Fruit fly (Drosophila melanogaster) whole organism, embryonic: Measurements from ENCODE around the gene CG14327.

ENCODE experiments used
- Adf1 ChIP-seq: fragments of 200-800 bp; sonication (Bioruptor generic); IDR thresholded peaks from 2 replicates; pipeline ENCODE4 v1.3.6; 2022; ENCODE audit warnings: missing biosample characterization, missing genetic modification characterization
- Awh ChIP-seq: fragments of 200-800 bp; sonication (Bioruptor generic); IDR thresholded peaks from 2 replicates; pipeline ENCODE4, ENCODE4 v1.3.6; 2022; ENCODE audit warnings: missing biosample characterization, missing genetic modification characterization
- CG1024 ChIP-seq: fragments of 200-800 bp; sonication (Bioruptor generic); IDR thresholded peaks from 2 replicates; pipeline ENCODE4 v1.3.6; 2022; ENCODE audit warnings: missing biosample characterization, missing genetic modification characterization
- CG11560 ChIP-seq: fragments of 200-800 bp; sonication (Bioruptor generic); IDR thresholded peaks from 3 replicates; pipeline ENCODE4 v1.3.6; 2022; ENCODE audit warnings: missing biosample characterization, missing genetic modification characterization
- CG12104 ChIP-seq: fragments of 200-800 bp; sonication (Bioruptor generic); optimal IDR thresholded peaks from 3 replicates; lab custom pipeline; 2016; ENCODE audit warnings: missing biosample characterization, missing genetic modification characterization
- CG13296 ChIP-seq: fragments of 200-800 bp; sonication (Bioruptor generic); optimal IDR thresholded peaks from 3 replicates; lab custom pipeline; 2018; ENCODE audit warnings: missing biosample characterization, mild to moderate bottlenecking, missing genetic modification characterization
- CG15269 ChIP-seq: fragments of 200-800 bp; sonication (Bioruptor generic); optimal IDR thresholded peaks from 2 replicates; lab custom pipeline; 2018; ENCODE audit warnings: missing biosample characterization, mild to moderate bottlenecking, missing genetic modification characterization, moderate library complexity
- CG16815 ChIP-seq: fragments of 200-800 bp; sonication (Bioruptor generic); optimal IDR thresholded peaks from 3 replicates; lab custom pipeline; 2017; ENCODE audit warnings: missing biosample characterization, mild to moderate bottlenecking, missing genetic modification characterization
- CG17361 ChIP-seq: fragments of 200-800 bp; sonication (Bioruptor generic); IDR thresholded peaks from 3 replicates; pipeline ENCODE4 v1.3.6; 2022; ENCODE audit warnings: missing biosample characterization, missing genetic modification characterization
- CG17612 ChIP-seq: fragments of 200-800 bp; sonication (Bioruptor generic); IDR thresholded peaks from 2 replicates; pipeline ENCODE4 v1.3.6; 2022; ENCODE audit warnings: missing biosample characterization, missing genetic modification characterization
- CG18262 ChIP-seq: fragments of 200-800 bp; optimal IDR thresholded peaks from 3 replicates; lab custom pipeline; 2019; ENCODE audit warnings: missing biosample characterization, mild to moderate bottlenecking, missing genetic modification characterization, moderate library complexity
- CG18764 ChIP-seq: fragments of 200-800 bp; sonication (Bioruptor generic); optimal IDR thresholded peaks from 3 replicates; lab custom pipeline; 2016; ENCODE audit warnings: missing biosample characterization, missing genetic modification characterization
- CG2202 ChIP-seq: fragments of 200-800 bp; sonication (Bioruptor generic); optimal IDR thresholded peaks from 2 replicates; lab custom pipeline; 2018; ENCODE audit warnings: missing biosample characterization, mild to moderate bottlenecking, missing genetic modification characterization
- CG2889 ChIP-seq: fragments of 200-800 bp; sonication (Bioruptor generic); IDR thresholded peaks from 3 replicates; pipeline ENCODE4 v1.3.6; 2022; ENCODE audit warnings: missing biosample characterization, missing genetic modification characterization
- CG31388 ChIP-seq: fragments of 200-800 bp; sonication (Bioruptor generic); optimal IDR thresholded peaks from 2 replicates; lab custom pipeline; 2016; ENCODE audit warnings: missing biosample characterization, missing genetic modification characterization
- CG34224 ChIP-seq: fragments of 200-800 bp; sonication (Bioruptor generic); IDR thresholded peaks from 3 replicates; pipeline ENCODE4 v1.3.6; 2022; ENCODE audit warnings: missing biosample characterization, missing genetic modification characterization; ENCODE audit not compliant: partially characterized antibody
- CG4404 ChIP-seq: fragments of 200-800 bp; sonication (Bioruptor generic); IDR thresholded peaks from 2 replicates; pipeline ENCODE4 v1.3.6; 2022; ENCODE audit warnings: missing biosample characterization, missing genetic modification characterization
- CG4820 ChIP-seq: fragments of 200-800 bp; sonication (Bioruptor generic); optimal IDR thresholded peaks from 3 replicates; lab custom pipeline; 2016; ENCODE audit warnings: missing biosample characterization, missing genetic modification characterization
- CG5180 ChIP-seq: fragments of 200-800 bp; sonication (Bioruptor generic); optimal IDR thresholded peaks from 3 replicates; lab custom pipeline; 2017; ENCODE audit warnings: missing biosample characterization, missing genetic modification characterization, mild to moderate bottlenecking, moderate library complexity, missing genetic modification reagents
- CG7839 ChIP-seq: fragments of 200-800 bp; sonication (Bioruptor generic); optimal IDR thresholded peaks from 3 replicates; lab custom pipeline; 2018; ENCODE audit warnings: missing biosample characterization, mild to moderate bottlenecking, missing genetic modification characterization, moderate library complexity
- CG7928 ChIP-seq: fragments of 200-800 bp; sonication (Bioruptor generic); optimal IDR thresholded peaks from 2 replicates; lab custom pipeline; 2017; ENCODE audit warnings: missing biosample characterization, mild to moderate bottlenecking, missing genetic modification characterization
- CkIIα-i1 ChIP-seq: fragments of 200-800 bp; sonication (Bioruptor generic); IDR thresholded peaks from 2 replicates; pipeline ENCODE4 v1.3.6; 2022; ENCODE audit warnings: missing biosample characterization, missing genetic modification characterization
- Dek ChIP-seq: fragments of 200-800 bp; sonication (Bioruptor generic); optimal IDR thresholded peaks from 3 replicates; lab custom pipeline; 2019; ENCODE audit warnings: missing biosample characterization, mild to moderate bottlenecking, missing genetic modification characterization, moderate library complexity
- Doc3 ChIP-seq: fragments of 200-800 bp; sonication (Bioruptor generic); IDR thresholded peaks from 3 replicates; pipeline ENCODE4 v1.3.6; 2022; ENCODE audit warnings: missing biosample characterization, missing genetic modification characterization; ENCODE audit not compliant: partially characterized antibody
- GATAe ChIP-seq: fragments of 200-800 bp; sonication (Bioruptor generic); conservative IDR thresholded peaks from 2 replicates; pipeline ENCODE4 v1.3.6; 2022; ENCODE audit warnings: missing biosample characterization, missing genetic modification characterization
- Hmx ChIP-seq: fragments of 200-800 bp; sonication (Bioruptor generic); optimal IDR thresholded peaks from 2 replicates; lab custom pipeline; 2016; ENCODE audit warnings: missing biosample characterization, missing genetic modification characterization
- Hr78 ChIP-seq, 2 experiments: fragments of 200-800 bp in 1 of 2; fragments of >200 bp in 1 of 2; sonication (Bioruptor generic) in 1 of 2; optimal IDR thresholded peaks; 2 replicates each; lab custom pipeline; 2017 to 2019; ENCODE audit warnings: missing biosample characterization in 2 of 2, missing genetic modification characterization in 2 of 2, mild to moderate bottlenecking in 1 of 2, moderate library complexity in 1 of 2
- Hsf ChIP-seq: fragments of 200-800 bp; sonication (Bioruptor generic); optimal IDR thresholded peaks from 3 replicates; lab custom pipeline; 2016; ENCODE audit warnings: missing biosample characterization, missing genetic modification characterization
- Lim3 ChIP-seq: fragments of 200-800 bp; sonication (Bioruptor generic); IDR thresholded peaks from 2 replicates; pipeline ENCODE4 v1.3.6; 2022; ENCODE audit warnings: missing biosample characterization, missing genetic modification characterization
- MESR4 ChIP-seq: fragments of 200-800 bp; sonication (Bioruptor generic); optimal IDR thresholded peaks from 2 replicates; lab custom pipeline; 2018; ENCODE audit warnings: missing biosample characterization, mild to moderate bottlenecking, missing genetic modification characterization, moderate library complexity
- Sox102F ChIP-seq: fragments of 200-800 bp; sonication (Bioruptor generic); optimal IDR thresholded peaks from 2 replicates; lab custom pipeline; 2018; ENCODE audit warnings: missing biosample characterization, mild to moderate bottlenecking, missing genetic modification characterization, moderate library complexity
- Sry-β ChIP-seq: fragments of 200-800 bp; sonication (Bioruptor generic); optimal IDR thresholded peaks from 2 replicates; lab custom pipeline; 2018; ENCODE audit warnings: missing biosample characterization, mild to moderate bottlenecking, missing genetic modification characterization, moderate library complexity
- ap ChIP-seq: fragments of 200-800 bp; sonication (Bioruptor generic); IDR thresholded peaks from 2 replicates; pipeline ENCODE4 v1.3.6; 2022; ENCODE audit warnings: missing biosample characterization, missing genetic modification characterization
- ase ChIP-seq: fragments of 200-800 bp; sonication (Bioruptor generic); IDR thresholded peaks from 3 replicates; pipeline ENCODE4 v1.3.6; 2022; ENCODE audit warnings: missing biosample characterization, missing genetic modification characterization
- ash1 ChIP-seq: fragments of 200-800 bp; sonication (Bioruptor generic); optimal IDR thresholded peaks from 2 replicates; lab custom pipeline; 2018; ENCODE audit warnings: missing biosample characterization, mild to moderate bottlenecking, missing genetic modification characterization
- cato ChIP-seq: fragments of 200-800 bp; sonication (Bioruptor generic); optimal IDR thresholded peaks from 2 replicates; lab custom pipeline; 2016; ENCODE audit warnings: missing biosample characterization, missing genetic modification characterization, borderline replicate concordance
- chinmo ChIP-seq: fragments of 200-800 bp; sonication (Bioruptor generic); IDR thresholded peaks from 4 replicates; pipeline ENCODE4 v1.3.6; 2022; ENCODE audit warnings: missing biosample characterization, missing genetic modification characterization; ENCODE audit not compliant: partially characterized antibody
- dati ChIP-seq: fragments of 200-800 bp; sonication (Bioruptor generic); IDR thresholded peaks from 2 replicates; pipeline ENCODE4 v1.3.6; 2022; ENCODE audit warnings: missing biosample characterization, missing genetic modification characterization
- dysf ChIP-seq: fragments of 200-800 bp; sonication (Bioruptor generic); IDR thresholded peaks from 3 replicates; pipeline ENCODE4 v1.3.6; 2022; ENCODE audit warnings: missing biosample characterization, missing genetic modification characterization
- ems ChIP-seq: fragments of 200-800 bp; sonication (Bioruptor generic); optimal IDR thresholded peaks from 3 replicates; lab custom pipeline; 2016; ENCODE audit warnings: missing biosample characterization, missing genetic modification characterization
- fru ChIP-seq: fragments of >200 bp; optimal IDR thresholded peaks from 2 replicates; lab custom pipeline; 2017
- grn ChIP-seq: fragments of 200-800 bp; sonication (Bioruptor generic); optimal IDR thresholded peaks from 3 replicates; lab custom pipeline; 2017; ENCODE audit warnings: missing biosample characterization, missing genetic modification characterization
- h ChIP-seq: fragments of >200 bp; optimal IDR thresholded peaks from 2 replicates; lab custom pipeline; 2017
- kni ChIP-seq: fragments of 200-800 bp; sonication (Bioruptor generic); optimal IDR thresholded peaks from 3 replicates; lab custom pipeline; 2017; ENCODE audit warnings: mild to moderate bottlenecking, missing biosample characterization, missing genetic modification reagents, missing genetic modification characterization
- onecut ChIP-seq: fragments of 200-800 bp; sonication (Bioruptor generic); IDR thresholded peaks from 2 replicates; pipeline ENCODE4 v1.3.6; 2022; ENCODE audit warnings: missing biosample characterization, missing genetic modification characterization
- row ChIP-seq: fragments of 200-800 bp; sonication (Bioruptor generic); IDR thresholded peaks from 3 replicates; pipeline ENCODE4 v1.3.6; 2022; ENCODE audit warnings: missing biosample characterization, missing genetic modification characterization
- scrt ChIP-seq: fragments of 200-800 bp; sonication (Bioruptor generic); optimal IDR thresholded peaks from 2 replicates; lab custom pipeline; 2018; ENCODE audit warnings: missing biosample characterization, mild to moderate bottlenecking, missing genetic modification characterization, moderate library complexity
- slbo ChIP-seq: fragments of 200-800 bp; sonication (Bioruptor generic); IDR thresholded peaks from 2 replicates; pipeline ENCODE4 v1.3.6; 2022; ENCODE audit warnings: missing biosample characterization, missing genetic modification characterization
- slp2 ChIP-seq: fragments of 200-800 bp; sonication (Bioruptor generic); optimal IDR thresholded peaks from 2 replicates; lab custom pipeline; 2016; ENCODE audit warnings: missing biosample characterization, missing genetic modification characterization
- stwl ChIP-seq: fragments of 200-800 bp; sonication (Bioruptor generic); optimal IDR thresholded peaks from 3 replicates; lab custom pipeline; 2018; ENCODE audit warnings: missing biosample characterization, mild to moderate bottlenecking, missing genetic modification characterization, moderate library complexity

CG14327 gene

DNA sequence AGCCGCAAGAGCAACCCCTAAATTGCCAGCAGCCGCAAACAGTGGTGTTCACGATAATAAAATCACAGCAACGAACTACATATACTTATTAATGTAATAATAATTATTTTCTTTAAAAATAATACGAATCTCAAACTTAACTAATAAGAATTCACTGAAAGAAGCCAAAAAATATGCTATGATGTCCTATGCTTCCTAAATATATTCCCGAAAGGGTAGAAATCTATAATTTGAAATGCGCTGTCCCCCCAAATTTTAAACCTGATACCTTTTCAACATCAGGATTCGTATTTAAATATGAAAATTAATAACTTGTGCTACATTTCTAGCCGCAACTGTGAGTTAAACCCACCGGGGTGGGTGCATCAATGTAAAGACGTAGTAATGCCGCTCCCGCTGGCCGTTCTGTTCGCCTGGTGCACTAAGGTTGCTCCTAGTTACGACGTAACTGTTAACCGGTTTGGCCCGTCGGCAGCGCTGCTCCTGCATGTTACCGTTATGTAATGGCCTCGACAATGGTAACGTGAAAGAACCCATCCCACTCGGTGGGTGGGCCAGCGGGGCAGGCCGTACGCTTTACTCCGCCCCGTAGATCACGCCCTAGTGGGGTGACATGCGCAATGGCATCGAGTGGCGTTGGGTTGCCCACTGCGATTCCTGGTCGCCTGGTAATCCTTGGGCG lies 9.2 kb upstream of the CG14327 start (continued):
- no peak for TF ChIP-seq CG2889
- TF ChIP-seq Adf1, result peak; percentile 80; the same call in 1 of the 2 replicates
- TF ChIP-seq cato (GFP tag; lab: Kevin White, UChicago), result peak; percentile 20
- TF ChIP-seq h (lab: Kevin White, UChicago), result no peak
- peak; percentile 84 for TF ChIP-seq row (GFP tag; lab: Robert Waterston, UW)
- TF ChIP-seq Hsf (GFP tag; lab: Kevin White, UChicago), result peak; percentile 59
- TF ChIP-seq Awh (GFP tag; lab: Robert Waterston, UW), result no peak
- TF ChIP-seq CG13296 (GFP tag; lab: Kevin White, UChicago), result peak; percentile 87
- TF ChIP-seq slp2 (GFP tag; lab: Kevin White, UChicago), result no peak
- peak; percentile 56 for TF ChIP-seq CG31388 (GFP tag; lab: Kevin White, UChicago)
- peak; percentile 11 for TF ChIP-seq stwl
- TF ChIP-seq CG4820, result peak; percentile 72
- TF ChIP-seq dysf (GFP tag; lab: Robert Waterston, UW), result peak; percentile 69
- TF ChIP-seq GATAe (GFP tag; lab: Robert Waterston, UW), result no peak
- TF ChIP-seq CG1024 (GFP tag; lab: Robert Waterston, UW), result no peak
- peak; percentile 94 for TF ChIP-seq CG18262
- TF ChIP-seq Doc3 (GFP tag; lab: Robert Waterston, UW), result no peak
- TF ChIP-seq CG12104, result peak; percentile 74
- peak; percentile 90 for TF ChIP-seq CG7839 (tag; lab: Kevin White, UChicago)
- TF ChIP-seq CG18764 (GFP tag; lab: Kevin White, UChicago), result peak; percentile 43
- peak; percentile 82 for TF ChIP-seq CG2202 (tag; lab: Kevin White, UChicago)
- TF ChIP-seq CG34224 (GFP tag; lab: Robert Waterston, UW), result peak; percentile 62; the same call in 2 of the 3 replicates
- no peak for TF ChIP-seq ash1 (GFP tag; lab: Kevin White, UChicago)
- no peak for TF ChIP-seq CkIIα-i1 (GFP tag; lab: Robert Waterston, UW)
- TF ChIP-seq Sox102F (GFP tag; lab: Kevin White, UChicago), result peak; percentile 76
- TF ChIP-seq CG17612 (GFP tag; lab: Robert Waterston, UW), result peak; percentile 47
- TF ChIP-seq grn, result no peak
- peak; percentile 95 for TF ChIP-seq kni
- peak; percentile 58 for TF ChIP-seq slbo
- TF ChIP-seq ase (GFP tag; lab: Robert Waterston, UW), result no peak; the same call in 2 of the 3 replicates
- TF ChIP-seq Hmx (GFP tag; lab: Kevin White, UChicago), result no peak
- peak; percentile 90 for TF ChIP-seq CG4404
- TF ChIP-seq ems (GFP tag; lab: Kevin White, UChicago), result peak; percentile 24
- no peak for TF ChIP-seq dati (GFP tag; lab: Robert Waterston, UW)
- no peak for TF ChIP-seq Sry-β
- peak; percentile 65 for TF ChIP-seq CG5180 (GFP tag; lab: Kevin White, UChicago)
- no peak for TF ChIP-seq Hr78 (GFP tag; optimal IDR thresholded peaks at IDR 0.05; lab: Kevin White, UChicago)
- no peak for TF ChIP-seq Lim3 (GFP tag; lab: Robert Waterston, UW)
- peak; percentile 68; the same call in 1 of the 4 replicates for TF ChIP-seq chinmo
- peak; percentile 86 for TF ChIP-seq CG15269 (tag; lab: Kevin White, UChicago)
- TF ChIP-seq CG16815 (GFP tag; lab: Kevin White, UChicago), result peak; percentile 85
- peak; percentile 7 for TF ChIP-seq CG7928 (GFP tag; lab: Kevin White, UChicago)
- TF ChIP-seq ap (GFP tag; lab: Robert Waterston, UW), result peak; percentile 46; the same call in 1 of the 2 replicates
- peak; percentile 69 for TF ChIP-seq Dek
- no peak for TF ChIP-seq MESR4 (GFP tag; lab: Kevin White, UChicago)
- TF ChIP-seq CG17361 (GFP tag; lab: Robert Waterston, UW), result peak; percentile 94
- TF ChIP-seq fru (lab: Kevin White, UChicago), result no peak
- TF ChIP-seq scrt (GFP tag; lab: Kevin White, UChicago), result peak; percentile 84
- peak; percentile 58; the same call in 1 of the 2 replicates for TF ChIP-seq onecut (GFP tag; lab: Robert Waterston, UW)
- TF ChIP-seq CG11560, result no peak
